Worm (Caenorhabditis elegans) whole organism, L2 larva: ENCODE results near the gene pqn-79.
A peak's percentile ranks its signal among the peaks of the same experiment; 100 is the strongest.
"Not testable (repeated sequence)": the region's sequence is repeated elsewhere in the genome, so short reads cannot be mapped to it uniquely, and the experiment has no call there.

Experiments used
- C34F6.9 ChIP-seq: fragments of 150-350 bp; optimal IDR thresholded peaks from 2 replicates; lab custom pipeline; 2014; ENCODE audit warnings: missing biosample characterization, missing genetic modification characterization
- F13H6.1 ChIP-seq: sonication (generic microtip); optimal IDR thresholded peaks from 2 replicates; lab custom pipeline; 2016; ENCODE audit warnings: missing genetic modification characterization, missing compliant biosample characterization
- R02D3.7 ChIP-seq: fragments of 150-350 bp; optimal IDR thresholded peaks from 2 replicates; lab custom pipeline; 2014; ENCODE audit warnings: missing biosample characterization, missing genetic modification characterization
- ZK546.5 ChIP-seq: sonication (generic microtip); optimal IDR thresholded peaks from 2 replicates; lab custom pipeline; 2017; ENCODE audit warnings: missing biosample characterization, missing genetic modification characterization
- alr-1 ChIP-seq: fragments of 150-350 bp; optimal IDR thresholded peaks from 2 replicates; lab custom pipeline; 2014; ENCODE audit warnings: missing biosample characterization, missing genetic modification characterization
- aly-2 ChIP-seq: fragments of 150-350 bp; optimal IDR thresholded peaks from 2 replicates; lab custom pipeline; 2014; ENCODE audit warnings: missing biosample characterization, missing genetic modification characterization
- ama-1 ChIP-seq: fragments of 150-350 bp; optimal IDR thresholded peaks from 2 replicates; lab custom pipeline; 2018; ENCODE audit warnings: inconsistent platforms
- blmp-1 ChIP-seq: sonication (generic microtip); optimal IDR thresholded peaks from 2 replicates; lab custom pipeline; 2017; ENCODE audit warnings: missing genetic modification characterization, mild to moderate bottlenecking, missing compliant biosample characterization, antibody characterized with exemption, moderate library complexity; ENCODE audit not compliant: insufficient read depth
- ceh-82 ChIP-seq: fragments of 150-350 bp; optimal IDR thresholded peaks from 2 replicates; lab custom pipeline; 2014; ENCODE audit warnings: missing biosample characterization, missing genetic modification characterization
- dmd-4 ChIP-seq: sonication (generic microtip); optimal IDR thresholded peaks from 2 replicates; lab custom pipeline; 2017; ENCODE audit warnings: missing biosample characterization, missing genetic modification characterization
- elt-3 ChIP-seq: sonication (generic microtip); optimal IDR thresholded peaks from 2 replicates; lab custom pipeline; 2017; ENCODE audit warnings: missing biosample characterization, missing genetic modification characterization
- fos-1 ChIP-seq: fragments of 150-350 bp; optimal IDR thresholded peaks from 2 replicates; lab custom pipeline; 2014; ENCODE audit warnings: missing biosample characterization, missing genetic modification characterization
- lsy-2 ChIP-seq, 2 experiments: fragments of 150-350 bp in 1 of 2; sonication (generic microtip) in 1 of 2; optimal IDR thresholded peaks; 2 replicates each; lab custom pipeline; 2014 to 2017; ENCODE audit warnings: missing biosample characterization in 2 of 2, missing genetic modification characterization in 2 of 2
- mab-5 ChIP-seq: fragments of 150-350 bp; optimal IDR thresholded peaks from 2 replicates; lab custom pipeline; 2014; ENCODE audit warnings: missing biosample characterization, missing genetic modification characterization
- mbf-1 ChIP-seq: sonication (generic microtip); optimal IDR thresholded peaks from 2 replicates; lab custom pipeline; 2017; ENCODE audit warnings: missing biosample characterization, missing genetic modification characterization
- mdl-1 ChIP-seq, 2 experiments: fragments of 150-350 bp in 1 of 2; sonication (generic microtip) in 1 of 2; optimal IDR thresholded peaks; 2 replicates each; lab custom pipeline; 2017; ENCODE audit warnings: missing biosample characterization in 2 of 2, missing genetic modification characterization in 2 of 2
- nhr-10 ChIP-seq: sonication (generic microtip); optimal IDR thresholded peaks from 2 replicates; lab custom pipeline; 2017; ENCODE audit warnings: missing biosample characterization, missing genetic modification characterization
- nhr-11 ChIP-seq: fragments of 150-350 bp; optimal IDR thresholded peaks from 2 replicates; lab custom pipeline; 2014; ENCODE audit warnings: missing biosample characterization, missing genetic modification characterization
- nhr-12 ChIP-seq: fragments of 150-350 bp; optimal IDR thresholded peaks from 2 replicates; lab custom pipeline; 2014; ENCODE audit warnings: missing biosample characterization, missing genetic modification characterization
- nhr-21 ChIP-seq: fragments of 150-350 bp; optimal IDR thresholded peaks from 2 replicates; lab custom pipeline; 2014; ENCODE audit warnings: missing biosample characterization, missing genetic modification characterization
- nhr-237 ChIP-seq: fragments of 150-350 bp; optimal IDR thresholded peaks from 2 replicates; lab custom pipeline; 2014; ENCODE audit warnings: missing biosample characterization, missing genetic modification characterization
- nhr-25 ChIP-seq: fragments of 150-350 bp; sonication (generic microtip); optimal IDR thresholded peaks from 3 replicates; lab custom pipeline; 2014; ENCODE audit warnings: missing biosample characterization, missing genetic modification characterization
- nhr-77 ChIP-seq: fragments of 150-350 bp; optimal IDR thresholded peaks from 2 replicates; lab custom pipeline; 2014; ENCODE audit warnings: missing biosample characterization, missing genetic modification characterization
- sem-4 ChIP-seq: fragments of 150-350 bp; optimal IDR thresholded peaks from 2 replicates; lab custom pipeline; 2014; ENCODE audit warnings: missing biosample characterization, missing genetic modification reagents, missing genetic modification characterization
- skn-1 ChIP-seq: sonication (generic microtip); optimal IDR thresholded peaks from 2 replicates; lab custom pipeline; 2017; ENCODE audit warnings: missing biosample characterization, missing genetic modification characterization
- sma-3 ChIP-seq: sonication (generic microtip); optimal IDR thresholded peaks from 2 replicates; lab custom pipeline; 2016; ENCODE audit warnings: missing genetic modification reagents, missing genetic modification characterization, missing compliant biosample characterization
- sma-9 ChIP-seq, 2 experiments: fragments of 150-350 bp in 1 of 2; sonication (generic microtip) in 1 of 2; optimal IDR thresholded peaks; 2 replicates each; lab custom pipeline; 2014 to 2016; ENCODE audit warnings: missing genetic modification characterization in 2 of 2, mild to moderate bottlenecking in 1 of 2, missing biosample characterization in 1 of 2, missing compliant biosample characterization in 1 of 2, missing genetic modification reagents in 1 of 2, moderate library complexity in 1 of 2
- snpc-4 ChIP-seq: fragments of 150-350 bp; optimal IDR thresholded peaks from 2 replicates; lab custom pipeline; 2014; ENCODE audit warnings: missing biosample characterization, missing genetic modification characterization
- unc-55 ChIP-seq: fragments of 150-350 bp; sonication (generic microtip); optimal IDR thresholded peaks from 3 replicates; lab custom pipeline; 2014; ENCODE audit warnings: missing biosample characterization, missing genetic modification reagents, missing genetic modification characterization
- unc-62 ChIP-seq: fragments of 150-350 bp; optimal IDR thresholded peaks from 2 replicates; lab custom pipeline; 2014; ENCODE audit warnings: missing biosample characterization, missing genetic modification reagents, missing genetic modification characterization
- ztf-11 ChIP-seq: sonication (generic microtip); optimal IDR thresholded peaks from 2 replicates; lab custom pipeline; 2017; ENCODE audit warnings: missing biosample characterization, missing genetic modification characterization
- ztf-4 ChIP-seq: fragments of 150-350 bp; optimal IDR thresholded peaks from 2 replicates; lab custom pipeline; 2014; ENCODE audit warnings: missing biosample characterization, missing genetic modification characterization

The pqn-79 gene

DNA sequence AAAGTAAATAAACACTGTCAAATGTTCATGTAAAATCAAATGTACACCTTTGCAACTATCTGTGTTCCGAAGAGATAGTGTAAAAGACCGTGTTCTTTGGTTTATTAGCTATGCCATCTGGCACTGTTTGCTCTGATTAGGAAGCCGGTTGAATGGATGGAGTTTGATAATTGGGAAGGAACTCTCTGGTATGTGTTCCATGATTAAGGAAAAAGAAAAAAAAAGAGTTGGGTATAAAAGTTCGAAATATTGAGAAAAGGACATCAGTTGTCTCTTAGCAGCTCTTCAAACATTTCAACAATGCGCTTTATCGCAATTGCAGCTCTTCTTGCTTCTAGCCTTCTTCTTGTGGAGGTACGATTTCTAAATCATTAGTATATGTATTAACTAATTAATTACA lies 5.0 kb upstream of the pqn-79 start, which contains the start of gene abu-5:
Gene abu-5 (plus strand): TSS at position 301 of the 400 bp plus-strand sequence.
- TF ChIP-seq ZK546.5 (tag; lab: Kevin White, UChicago); skn-1; sma-9 (GFP tag; optimal IDR thresholded peaks at IDR 0.05; lab: Kevin White, UChicago); sma-9 (tag; optimal IDR thresholded peaks at IDR 0.05; lab: Kevin White, UChicago): not testable (repeated sequence)

DNA sequence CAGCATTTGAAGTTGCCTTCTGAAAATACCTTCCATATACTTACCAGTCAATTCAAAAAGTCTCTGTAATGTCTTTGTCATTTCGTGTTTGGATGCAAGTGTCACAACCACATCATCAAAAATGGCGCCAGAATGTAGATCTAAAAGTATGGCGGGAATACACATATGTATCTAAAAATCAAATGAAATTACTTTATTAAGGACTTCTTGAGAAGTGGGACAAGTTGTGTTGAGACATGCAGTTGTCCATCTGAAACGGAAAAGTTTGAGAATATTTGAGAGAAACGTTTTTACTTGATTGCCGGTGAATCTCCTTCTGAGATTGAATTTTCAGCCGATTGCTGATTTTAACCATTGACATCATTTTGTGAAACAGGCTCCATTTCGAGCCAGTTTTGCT lies 3.4 kb upstream of the pqn-79 start:
- no peak for TF ChIP-seq elt-3 (tag; lab: Kevin White, UChicago)
- TF ChIP-seq unc-55 (GFP tag; lab: Kevin White, UChicago): no peak
- no peak for TF ChIP-seq sma-3
- TF ChIP-seq lsy-2 (tag; optimal IDR thresholded peaks at IDR 0.05; lab: Kevin White, UChicago): no peak
- TF ChIP-seq nhr-237 (tag; lab: Kevin White, UChicago): no peak
- no peak for TF ChIP-seq nhr-11
- TF ChIP-seq dmd-4 (tag; lab: Kevin White, UChicago): no peak
- TF ChIP-seq ama-1 (lab: Kevin White, UChicago): no peak
- no peak for TF ChIP-seq ZK546.5 (tag; lab: Kevin White, UChicago)

DNA sequence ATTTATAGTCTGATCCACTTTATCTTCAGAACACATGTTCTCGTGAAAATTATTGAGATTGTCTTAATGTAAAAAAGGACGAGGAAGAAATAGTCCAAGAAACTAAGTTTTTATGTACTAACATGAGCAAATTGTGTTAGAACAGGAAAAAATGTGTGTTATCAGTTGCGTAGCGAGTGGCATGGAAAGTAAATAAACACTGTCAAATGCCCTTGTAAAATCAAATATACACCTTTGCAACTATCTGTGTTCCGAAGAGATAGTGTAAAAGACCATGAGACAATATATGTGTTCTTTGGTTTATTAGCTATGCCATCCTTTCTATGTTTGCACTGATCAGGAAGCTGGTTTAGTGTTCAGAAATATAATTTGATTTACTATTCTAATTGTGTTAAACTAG lies 2.3 kb upstream of the pqn-79 start:
- TF ChIP-seq fos-1 (tag; lab: Kevin White, UChicago): peak; percentile 27
- TF ChIP-seq sma-9 (GFP tag; optimal IDR thresholded peaks at IDR 0.05; lab: Kevin White, UChicago): no peak
- TF ChIP-seq sma-9 (tag; optimal IDR thresholded peaks at IDR 0.05; lab: Kevin White, UChicago): no peak

- TF ChIP-seq C34F6.9 (tag; lab: Kevin White, UChicago): no peak
- TF ChIP-seq mab-5 (tag; lab: Kevin White, UChicago): no peak
- TF ChIP-seq snpc-4 (tag; lab: Kevin White, UChicago): peak; percentile 55
These were observed 8.8 kb downstream of the pqn-79 start for ce11 chrIV:15604194-15604593.

- TF ChIP-seq aly-2: no peak
- TF ChIP-seq sem-4: no peak
- no peak for TF ChIP-seq mab-5 (tag; lab: Kevin White, UChicago)
- no peak for TF ChIP-seq C34F6.9 (tag; lab: Kevin White, UChicago)
- no peak for TF ChIP-seq ztf-11 (tag; lab: Kevin White, UChicago)
- TF ChIP-seq nhr-25 (tag; lab: Kevin White, UChicago): no peak
- no peak for TF ChIP-seq F13H6.1 (tag; lab: Kevin White, UChicago)
- no peak for TF ChIP-seq lsy-2 (tag; optimal IDR thresholded peaks at IDR 0.05; lab: Kevin White, UChicago)
- no peak for TF ChIP-seq fos-1 (tag; lab: Kevin White, UChicago)
- no peak for TF ChIP-seq mbf-1 (tag; lab: Kevin White, UChicago)
- TF ChIP-seq alr-1 (tag; lab: Kevin White, UChicago): no peak
- TF ChIP-seq nhr-10 (tag; lab: Kevin White, UChicago): no peak
- TF ChIP-seq elt-3 (tag; lab: Kevin White, UChicago): no peak
- TF ChIP-seq ceh-82: no peak
- no peak for TF ChIP-seq unc-62 (GFP tag; lab: Kevin White, UChicago)
- no peak for TF ChIP-seq sma-9 (GFP tag; optimal IDR thresholded peaks at IDR 0.05; lab: Kevin White, UChicago)
- no peak for TF ChIP-seq sma-9 (tag; optimal IDR thresholded peaks at IDR 0.05; lab: Kevin White, UChicago)
- TF ChIP-seq nhr-11: no peak
- no peak for TF ChIP-seq sma-3
- TF ChIP-seq R02D3.7 (tag; lab: Kevin White, UChicago): no peak
- TF ChIP-seq dmd-4 (tag; lab: Kevin White, UChicago): no peak
These were observed 11.0 kb downstream of the pqn-79 start for ce11 chrIV:15606396-15606795.

- no peak for TF ChIP-seq skn-1
These were observed 17.8 kb downstream of the pqn-79 start for ce11 chrIV:15613141-15613540.

- TF ChIP-seq nhr-11 (no peak), nhr-12 (no peak), nhr-21 (tag; lab: Kevin White, UChicago) (no peak), ztf-4 (no peak), nhr-77 (no peak), nhr-25 (tag; lab: Kevin White, UChicago) (no peak), ama-1 (lab: Kevin White, UChicago) (no peak), mdl-1 (tag; optimal IDR thresholded peaks at IDR 0.05; lab: Kevin White, UChicago) (no peak), lsy-2 (tag; optimal IDR thresholded peaks at IDR 0.05; lab: Kevin White, UChicago) (no peak), blmp-1 (tag; lab: Kevin White, UChicago) (no peak)
These were observed 21.6 kb downstream of the pqn-79 start, which contains the start of gene Y105C5A.8 for ce11 chrIV:15616971-15617370. Y105C5A.8 (minus strand) TSS chrIV:15617071.
